Worm (Caenorhabditis elegans) whole organism, L3 larva: ENCODE measurements around the gene ser-4.

Source experiments
- R02D3.7 ChIP-seq: fragments of 150-350 bp; optimal IDR thresholded peaks from 2 replicates; lab custom pipeline; 2014; ENCODE audit warnings: missing biosample characterization, missing genetic modification characterization
- ZK546.5 ChIP-seq: sonication (generic microtip); optimal IDR thresholded peaks from 2 replicates; lab custom pipeline; 2017; ENCODE audit warnings: missing biosample characterization, missing genetic modification characterization
- aly-2 ChIP-seq: fragments of 150-350 bp; optimal IDR thresholded peaks from 2 replicates; lab custom pipeline; 2014; ENCODE audit warnings: missing biosample characterization, missing genetic modification characterization
- ama-1 ChIP-seq: fragments of 150-350 bp; optimal IDR thresholded peaks from 2 replicates; lab custom pipeline; 2018
- ceh-16 ChIP-seq: sonication (generic microtip); optimal IDR thresholded peaks from 2 replicates; lab custom pipeline; 2017; ENCODE audit warnings: missing biosample characterization, missing genetic modification characterization
- ceh-28 ChIP-seq: fragments of 150-350 bp; optimal IDR thresholded peaks from 2 replicates; lab custom pipeline; 2014; ENCODE audit warnings: missing biosample characterization, missing genetic modification reagents, missing genetic modification characterization
- ceh-82 ChIP-seq: fragments of 150-350 bp; optimal IDR thresholded peaks from 2 replicates; lab custom pipeline; 2014; ENCODE audit warnings: missing biosample characterization, missing genetic modification characterization
- ceh-9 ChIP-seq: sonication (generic microtip); optimal IDR thresholded peaks from 2 replicates; lab custom pipeline; 2018; ENCODE audit warnings: missing biosample characterization, missing genetic modification characterization
- daf-12 ChIP-seq: fragments of 150-350 bp; optimal IDR thresholded peaks from 2 replicates; lab custom pipeline; 2014; ENCODE audit warnings: missing biosample characterization, missing genetic modification reagents, missing genetic modification characterization
- egl-5 ChIP-seq: fragments of 150-350 bp; optimal IDR thresholded peaks from 2 replicates; lab custom pipeline; 2017; ENCODE audit warnings: missing biosample characterization, missing genetic modification reagents, missing genetic modification characterization, inconsistent platforms
- elt-1 ChIP-seq: fragments of 150-350 bp; optimal IDR thresholded peaks from 2 replicates; lab custom pipeline; 2014; ENCODE audit warnings: missing biosample characterization, missing genetic modification characterization
- elt-3 ChIP-seq, 3 experiments: fragments of 150-350 bp in 1 of 3; sonication (generic microtip) in 2 of 3; optimal IDR thresholded peaks; 2 replicates in 2 of 3; 4 replicates in 1 of 3; lab custom pipeline; 2014 to 2017; ENCODE audit warnings: missing biosample characterization in 3 of 3, missing genetic modification characterization in 3 of 3
- eor-1 ChIP-seq, 2 experiments: fragments of 150-350 bp; optimal IDR thresholded peaks; 2 replicates each; lab custom pipeline; 2014 to 2018; ENCODE audit warnings: missing biosample characterization in 2 of 2, missing genetic modification characterization in 2 of 2
- fkh-10 ChIP-seq: sonication (generic microtip); optimal IDR thresholded peaks from 2 replicates; lab custom pipeline; 2017; ENCODE audit warnings: missing biosample characterization, missing genetic modification reagents, missing genetic modification characterization
- fkh-2 ChIP-seq: fragments of 150-350 bp; optimal IDR thresholded peaks from 2 replicates; lab custom pipeline; 2014; ENCODE audit warnings: missing biosample characterization, missing genetic modification reagents, missing genetic modification characterization
- fos-1 ChIP-seq: fragments of 150-350 bp; optimal IDR thresholded peaks from 2 replicates; lab custom pipeline; 2014; ENCODE audit warnings: missing biosample characterization, missing genetic modification characterization
- hmg-11 ChIP-seq: sonication (generic microtip); optimal IDR thresholded peaks from 2 replicates; lab custom pipeline; 2016; ENCODE audit warnings: missing genetic modification characterization, missing compliant biosample characterization
- jun-1 ChIP-seq: fragments of 150-350 bp; optimal IDR thresholded peaks from 2 replicates; lab custom pipeline; 2014; ENCODE audit warnings: missing biosample characterization, missing genetic modification reagents, missing genetic modification characterization
- lin-15B ChIP-seq: fragments of 150-350 bp; optimal IDR thresholded peaks from 2 replicates; lab custom pipeline; 2014; ENCODE audit warnings: missing biosample characterization, missing genetic modification characterization
- lin-39 ChIP-seq: fragments of 150-350 bp; optimal IDR thresholded peaks from 2 replicates; lab custom pipeline; 2018; ENCODE audit warnings: missing biosample characterization, missing genetic modification reagents, missing genetic modification characterization
- mml-1 ChIP-seq: fragments of 150-350 bp; sonication (generic microtip); optimal IDR thresholded peaks from 3 replicates; lab custom pipeline; 2014; ENCODE audit warnings: missing biosample characterization, missing genetic modification characterization
- nfya-1 ChIP-seq: sonication (generic microtip); optimal IDR thresholded peaks from 2 replicates; lab custom pipeline; 2017; ENCODE audit warnings: missing genetic modification characterization, mild to moderate bottlenecking, missing compliant biosample characterization, antibody characterized with exemption, moderate library complexity; ENCODE audit not compliant: insufficient read depth
- nhr-11 ChIP-seq: fragments of 150-350 bp; optimal IDR thresholded peaks from 2 replicates; lab custom pipeline; 2014; ENCODE audit warnings: missing biosample characterization, missing genetic modification characterization
- nhr-12 ChIP-seq: fragments of 150-350 bp; optimal IDR thresholded peaks from 2 replicates; lab custom pipeline; 2014; ENCODE audit warnings: missing biosample characterization, missing genetic modification characterization
- nhr-23 ChIP-seq: fragments of 150-350 bp; optimal IDR thresholded peaks from 2 replicates; lab custom pipeline; 2014; ENCODE audit warnings: missing biosample characterization, missing genetic modification reagents, missing genetic modification characterization
- nhr-237 ChIP-seq: fragments of 150-350 bp; optimal IDR thresholded peaks from 2 replicates; lab custom pipeline; 2014; ENCODE audit warnings: missing biosample characterization, missing genetic modification characterization
- nhr-25 ChIP-seq: sonication (generic microtip); optimal IDR thresholded peaks from 2 replicates; lab custom pipeline; 2017; ENCODE audit warnings: missing biosample characterization, missing genetic modification characterization
- nhr-28 ChIP-seq: fragments of 150-350 bp; optimal IDR thresholded peaks from 2 replicates; lab custom pipeline; 2014; ENCODE audit warnings: missing biosample characterization, missing genetic modification characterization
- nhr-43 ChIP-seq: sonication (generic microtip); optimal IDR thresholded peaks from 2 replicates; lab custom pipeline; 2016; ENCODE audit warnings: mild to moderate bottlenecking, missing genetic modification characterization, missing compliant biosample characterization; ENCODE audit not compliant: poor library complexity, severe bottlenecking
- nhr-67 ChIP-seq: fragments of 150-350 bp; optimal IDR thresholded peaks from 2 replicates; lab custom pipeline; 2014; ENCODE audit warnings: missing biosample characterization, missing genetic modification characterization
- pha-4 ChIP-seq: fragments of 150-350 bp; optimal IDR thresholded peaks from 2 replicates; lab custom pipeline; 2014; ENCODE audit warnings: missing biosample characterization, missing genetic modification reagents, missing genetic modification characterization
- sea-2 ChIP-seq: fragments of 150-350 bp; sonication (generic microtip); optimal IDR thresholded peaks from 4 replicates; lab custom pipeline; 2014; ENCODE audit warnings: missing biosample characterization, missing genetic modification reagents, missing genetic modification characterization
- snpc-4 ChIP-seq: fragments of 150-350 bp; optimal IDR thresholded peaks from 2 replicates; lab custom pipeline; 2014; ENCODE audit warnings: missing biosample characterization, missing genetic modification characterization
- tbx-2 ChIP-seq: sonication (generic microtip); optimal IDR thresholded peaks from 2 replicates; lab custom pipeline; 2016; ENCODE audit warnings: mild to moderate bottlenecking, missing genetic modification characterization, missing compliant biosample characterization
- unc-62 ChIP-seq: fragments of 150-350 bp; sonication (generic microtip); optimal IDR thresholded peaks from 4 replicates; lab custom pipeline; 2014; ENCODE audit warnings: missing biosample characterization, missing genetic modification reagents, missing genetic modification characterization
- ztf-4 ChIP-seq: fragments of 150-350 bp; optimal IDR thresholded peaks from 2 replicates; lab custom pipeline; 2014; ENCODE audit warnings: missing biosample characterization, missing genetic modification characterization

Gene ser-4

ce11 chrIII:1764463-1764862 lies 31.6 kb upstream of the ser-4 start:
- TF ChIP-seq egl-5 (tag; lab: Kevin White, UChicago) (no peak), nhr-237 (tag; lab: Kevin White, UChicago) (no peak), elt-1 (tag; lab: Kevin White, UChicago) (no peak), nhr-28 (tag; lab: Kevin White, UChicago) (no peak), ZK546.5 (tag; lab: Kevin White, UChicago) (no peak), nfya-1 (tag; lab: Kevin White, UChicago) (no peak), hmg-11 (tag; lab: Kevin White, UChicago) (no peak), ceh-16 (tag; lab: Kevin White, UChicago) (no peak), fos-1 (tag; lab: Kevin White, UChicago) (no peak), ama-1 (lab: Kevin White, UChicago) (no peak), mml-1 (tag; lab: Kevin White, UChicago) (no peak), ceh-28 (tag; lab: Kevin White, UChicago) (no peak), nhr-43 (no peak), nhr-12 (tag; lab: Kevin White, UChicago) (no peak), eor-1 (tag; optimal IDR thresholded peaks at IDR 0.05; lab: Kevin White, UChicago) (no peak), nhr-23 (tag; lab: Kevin White, UChicago) (no peak), elt-3 (tag; optimal IDR thresholded peaks at IDR 0.05; lab: Kevin White, UChicago) (no peak), nhr-67 (tag; lab: Kevin White, UChicago) (no peak)

ce11 chrIII:1763222-1763621 lies 30.3 kb upstream of the ser-4 start, which contains the start of gene cnc-6:
Gene cnc-6, plus strand, starts transcription at chrIII:1763522.
- TF ChIP-seq aly-2 (tag; lab: Kevin White, UChicago) (no peak), sea-2 (GFP tag; lab: Kevin White, UChicago) (no peak), snpc-4 (tag; lab: Kevin White, UChicago) (no peak), ceh-9 (tag; lab: Kevin White, UChicago) (no peak), elt-3 (tag; optimal IDR thresholded peaks at IDR 0.05; lab: Kevin White, UChicago) (no peak), nhr-25 (tag; lab: Kevin White, UChicago) (no peak), tbx-2 (tag; lab: Kevin White, UChicago) (no peak), ztf-4 (tag; lab: Kevin White, UChicago) (no peak), egl-5 (tag; lab: Kevin White, UChicago) (no peak), nhr-11 (tag; lab: Kevin White, UChicago) (no peak), pha-4 (tag; lab: Kevin White, UChicago) (no peak), jun-1 (tag; lab: Kevin White, UChicago) (no peak), fkh-10 (no peak)

DNA sequence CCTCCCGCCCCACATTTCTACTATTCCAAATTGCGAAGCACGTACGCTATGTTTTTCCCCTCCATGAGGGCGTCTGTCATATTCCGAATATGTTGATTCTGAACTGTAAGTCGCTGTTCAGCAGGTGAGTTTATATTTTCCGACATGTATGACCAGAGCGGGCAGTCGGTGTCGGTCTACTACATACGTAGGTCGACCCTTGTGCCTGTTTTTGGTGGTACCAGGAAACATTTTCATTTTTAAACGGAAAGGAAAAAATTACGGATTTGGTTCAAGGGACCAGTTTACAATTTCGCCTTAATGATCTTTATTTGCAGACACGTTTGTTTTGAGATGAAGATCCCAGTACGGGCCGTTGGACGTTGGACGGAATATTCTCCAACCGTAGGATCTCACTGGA lies 25.7 kb upstream of the ser-4 start, which contains the start of gene Y46E12A.2:
Y46E12A.2 (plus strand) TSS at position 301 of the 400 bp plus-strand sequence.
- TF ChIP-seq ZK546.5 (tag; lab: Kevin White, UChicago) = no peak
- no peak for TF ChIP-seq jun-1 (tag; lab: Kevin White, UChicago)
- no peak for TF ChIP-seq daf-12 (tag; lab: Kevin White, UChicago)
- TF ChIP-seq unc-62 (GFP tag; lab: Kevin White, UChicago) = no peak

DNA sequence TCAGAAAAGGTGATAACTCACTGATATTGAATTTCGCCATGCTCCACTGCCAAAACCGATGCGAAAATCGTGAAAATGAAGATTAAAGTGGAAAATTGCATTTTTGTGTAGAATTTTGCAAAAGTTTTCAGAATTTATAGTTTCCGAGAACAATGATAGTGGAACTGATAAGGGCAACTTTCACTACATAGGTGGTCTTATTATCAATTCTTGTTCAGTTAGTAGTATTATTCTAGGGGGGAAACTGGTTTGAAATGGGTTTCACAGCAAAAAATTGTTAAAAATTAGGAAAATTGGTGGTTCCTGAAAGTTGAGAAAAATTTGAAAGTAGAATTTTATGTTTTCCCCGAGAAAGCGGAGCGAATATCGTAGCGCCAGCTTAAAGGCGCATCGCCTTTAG lies 25.2 kb upstream of the ser-4 start, which contains the start of gene Y46E12A.5:
Y46E12A.5 (minus strand) TSS at position 101 of the 400 bp plus-strand sequence.
- TF ChIP-seq ceh-9 (tag; lab: Kevin White, UChicago) = no peak
- no peak for TF ChIP-seq nhr-12 (tag; lab: Kevin White, UChicago)
- TF ChIP-seq lin-39 (tag; lab: Kevin White, UChicago) = no peak
- TF ChIP-seq nfya-1 (tag; lab: Kevin White, UChicago) = no peak
- TF ChIP-seq fkh-2 (tag; lab: Kevin White, UChicago) = no peak
- TF ChIP-seq nhr-43 = no peak
- no peak for TF ChIP-seq snpc-4 (tag; lab: Kevin White, UChicago)
- no peak for TF ChIP-seq aly-2 (tag; lab: Kevin White, UChicago)
- TF ChIP-seq R02D3.7 (tag; lab: Kevin White, UChicago) = no peak
- no peak for TF ChIP-seq fkh-10
- no peak for TF ChIP-seq fos-1 (tag; lab: Kevin White, UChicago)
- TF ChIP-seq nhr-67 (tag; lab: Kevin White, UChicago) = no peak
- no peak for TF ChIP-seq ceh-82 (tag; lab: Kevin White, UChicago)
- no peak for TF ChIP-seq daf-12 (tag; lab: Kevin White, UChicago)
- no peak for TF ChIP-seq egl-5 (tag; lab: Kevin White, UChicago)
- no peak for TF ChIP-seq lin-15B (tag; lab: Kevin White, UChicago)
